Worm (Caenorhabditis elegans): ENCODE data around the gene oac-56.

The oac-56 gene

ce11 chrIV:14343756-14344155 lies 6.8 kb downstream of the oac-56 start, which contains the start of gene srlf-28:
Gene srlf-28, minus strand, starts transcription at chrIV:14343856.
- TF ChIP-seq sem-4 (tag; optimal IDR thresholded peaks at IDR 0.05) (no peak), mab-5 (tag; optimal IDR thresholded peaks at IDR 0.05) (no peak), unc-62 (GFP tag; optimal IDR thresholded peaks at IDR 0.05) (no peak), crh-2 (tag; optimal IDR thresholded peaks at IDR 0.05) (no peak), snpc-4 (tag; optimal IDR thresholded peaks at IDR 0.05) (no peak)

- TF ChIP-seq ZK546.5 (tag; optimal IDR thresholded peaks at IDR 0.05): no peak
- no peak for TF ChIP-seq unc-39 (tag; optimal IDR thresholded peaks at IDR 0.05)
These were observed 10.9 kb downstream of the oac-56 start, which contains the start of gene Y67A10A.11 for ce11 chrIV:14339657-14340056. Gene Y67A10A.11, plus strand, starts transcription at chrIV:14339957.

- TF ChIP-seq lin-39 (tag; optimal IDR thresholded peaks at IDR 0.05): no peak
- no peak for TF ChIP-seq dmd-4 (tag; optimal IDR thresholded peaks at IDR 0.05)
- TF ChIP-seq ceh-82 (tag; optimal IDR thresholded peaks at IDR 0.05): no peak
- TF ChIP-seq mbf-1 (tag; optimal IDR thresholded peaks at IDR 0.05): no peak
- TF ChIP-seq peb-1 (tag; optimal IDR thresholded peaks at IDR 0.05): no peak
- TF ChIP-seq nhr-11 (tag; optimal IDR thresholded peaks at IDR 0.05): no peak
- no peak for TF ChIP-seq lsy-2 (tag; optimal IDR thresholded peaks at IDR 0.05)
- no peak for TF ChIP-seq skn-1 (tag; optimal IDR thresholded peaks at IDR 0.05)
- no peak for TF ChIP-seq alr-1 (tag; optimal IDR thresholded peaks at IDR 0.05)
- TF ChIP-seq mab-5 (tag; optimal IDR thresholded peaks at IDR 0.05): no peak
- no peak for TF ChIP-seq nhr-25 (tag; optimal IDR thresholded peaks at IDR 0.05)
- no peak for TF ChIP-seq unc-39 (tag; optimal IDR thresholded peaks at IDR 0.05)
- TF ChIP-seq sma-9 (GFP tag; optimal IDR thresholded peaks at IDR 0.05): no peak
- no peak for TF ChIP-seq sma-9 (tag; optimal IDR thresholded peaks at IDR 0.05)
- TF ChIP-seq ama-1 (optimal IDR thresholded peaks at IDR 0.05): no peak
- no peak for TF ChIP-seq snpc-4 (tag; optimal IDR thresholded peaks at IDR 0.05)
- TF ChIP-seq crh-2 (tag; optimal IDR thresholded peaks at IDR 0.05): no peak
- no peak for TF ChIP-seq ztf-4 (tag; optimal IDR thresholded peaks at IDR 0.05)
- no peak for TF ChIP-seq blmp-1 (tag; optimal IDR thresholded peaks at IDR 0.05; ENCODE audit: insufficient read depth)
- no peak for TF ChIP-seq mdl-1 (tag; optimal IDR thresholded peaks at IDR 0.05)
These were observed 12.8 kb downstream of the oac-56 start, which contains the start of gene Y67A10A.2 for ce11 chrIV:14337757-14338156. Gene Y67A10A.2, plus strand, starts transcription at chrIV:14338057.

- TF ChIP-seq blmp-1 (tag; optimal IDR thresholded peaks at IDR 0.05; ENCODE audit: insufficient read depth) (no peak), unc-62 (GFP tag; optimal IDR thresholded peaks at IDR 0.05) (no peak), nhr-11 (tag; optimal IDR thresholded peaks at IDR 0.05) (no peak), mab-5 (tag; optimal IDR thresholded peaks at IDR 0.05) (no peak), nhr-21 (tag; optimal IDR thresholded peaks at IDR 0.05) (no peak), snpc-4 (tag; optimal IDR thresholded peaks at IDR 0.05) (no peak), nhr-6 (tag; optimal IDR thresholded peaks at IDR 0.05) (no peak), nhr-129 (tag; optimal IDR thresholded peaks at IDR 0.05) (no peak), ZK546.5 (tag; optimal IDR thresholded peaks at IDR 0.05) (no peak), ceh-82 (tag; optimal IDR thresholded peaks at IDR 0.05) (no peak), lin-13 (GFP tag; optimal IDR thresholded peaks at IDR 0.05) (no peak), sma-9 (GFP tag; optimal IDR thresholded peaks at IDR 0.05) (no peak), sma-9 (tag; optimal IDR thresholded peaks at IDR 0.05) (no peak)
These were observed 14.8 kb downstream of the oac-56 start for ce11 chrIV:14335768-14336167.

- TF ChIP-seq ZK546.5 (tag; optimal IDR thresholded peaks at IDR 0.05) (no peak), nhr-237 (tag; optimal IDR thresholded peaks at IDR 0.05) (no peak), nhr-21 (tag; optimal IDR thresholded peaks at IDR 0.05) (no peak), unc-55 (GFP tag; optimal IDR thresholded peaks at IDR 0.05) (no peak), mab-5 (tag; optimal IDR thresholded peaks at IDR 0.05) (no peak), alr-1 (tag; optimal IDR thresholded peaks at IDR 0.05) (no peak)
These were observed 16.2 kb downstream of the oac-56 start, which contains the start of gene Y67A10A.3 for ce11 chrIV:14334359-14334758. Gene Y67A10A.3, minus strand, starts transcription at chrIV:14334459.

- TF ChIP-seq dmd-4 (tag; optimal IDR thresholded peaks at IDR 0.05) (no peak), peb-1 (tag; optimal IDR thresholded peaks at IDR 0.05) (no peak), nhr-12 (tag; optimal IDR thresholded peaks at IDR 0.05) (no peak), sem-4 (tag; optimal IDR thresholded peaks at IDR 0.05) (no peak), elt-3 (tag; optimal IDR thresholded peaks at IDR 0.05) (no peak), crh-2 (tag; optimal IDR thresholded peaks at IDR 0.05) (peak; percentile 62), ztf-4 (tag; optimal IDR thresholded peaks at IDR 0.05) (no peak), nhr-11 (tag; optimal IDR thresholded peaks at IDR 0.05) (no peak), sma-9 (GFP tag; optimal IDR thresholded peaks at IDR 0.05) (peak; percentile 91), sma-9 (tag; optimal IDR thresholded peaks at IDR 0.05) (no peak), sma-3 (GFP tag; optimal IDR thresholded peaks at IDR 0.05) (peak; percentile 94), lin-13 (GFP tag; optimal IDR thresholded peaks at IDR 0.05) (peak; percentile 71), C34F6.9 (tag; optimal IDR thresholded peaks at IDR 0.05) (no peak), lin-39 (tag; optimal IDR thresholded peaks at IDR 0.05) (no peak), blmp-1 (tag; optimal IDR thresholded peaks at IDR 0.05; ENCODE audit: insufficient read depth) (no peak), nhr-129 (tag; optimal IDR thresholded peaks at IDR 0.05) (peak; percentile 93), nhr-237 (tag; optimal IDR thresholded peaks at IDR 0.05) (no peak), F13H6.1 (tag; optimal IDR thresholded peaks at IDR 0.05) (peak; percentile 86), mdl-1 (tag; optimal IDR thresholded peaks at IDR 0.05) (peak; percentile 49 to 71), nhr-25 (tag; optimal IDR thresholded peaks at IDR 0.05) (no peak), ztf-11 (tag; optimal IDR thresholded peaks at IDR 0.05) (no peak), alr-1 (tag; optimal IDR thresholded peaks at IDR 0.05) (no peak), unc-62 (GFP tag; optimal IDR thresholded peaks at IDR 0.05) (no peak), lsy-2 (tag; optimal IDR thresholded peaks at IDR 0.05) (peak in 1 of 2 experiments; percentile 40), zag-1 (tag; optimal IDR thresholded peaks at IDR 0.05) (no peak), aly-2 (tag; optimal IDR thresholded peaks at IDR 0.05) (no peak), ceh-16 (tag; optimal IDR thresholded peaks at IDR 0.05) (peak; percentile 69), skn-1 (tag; optimal IDR thresholded peaks at IDR 0.05) (no peak), unc-55 (GFP tag; optimal IDR thresholded peaks at IDR 0.05) (no peak)
These were observed 23.8 kb downstream of the oac-56 start for ce11 chrIV:14326694-14327298.

All from whole organism, L2 larva.